Worm (Caenorhabditis elegans): Measurements from ENCODE around the gene unc-7.
A peak's percentile ranks its signal among the peaks of the same experiment; 100 is the strongest.

The unc-7 gene

DNA sequence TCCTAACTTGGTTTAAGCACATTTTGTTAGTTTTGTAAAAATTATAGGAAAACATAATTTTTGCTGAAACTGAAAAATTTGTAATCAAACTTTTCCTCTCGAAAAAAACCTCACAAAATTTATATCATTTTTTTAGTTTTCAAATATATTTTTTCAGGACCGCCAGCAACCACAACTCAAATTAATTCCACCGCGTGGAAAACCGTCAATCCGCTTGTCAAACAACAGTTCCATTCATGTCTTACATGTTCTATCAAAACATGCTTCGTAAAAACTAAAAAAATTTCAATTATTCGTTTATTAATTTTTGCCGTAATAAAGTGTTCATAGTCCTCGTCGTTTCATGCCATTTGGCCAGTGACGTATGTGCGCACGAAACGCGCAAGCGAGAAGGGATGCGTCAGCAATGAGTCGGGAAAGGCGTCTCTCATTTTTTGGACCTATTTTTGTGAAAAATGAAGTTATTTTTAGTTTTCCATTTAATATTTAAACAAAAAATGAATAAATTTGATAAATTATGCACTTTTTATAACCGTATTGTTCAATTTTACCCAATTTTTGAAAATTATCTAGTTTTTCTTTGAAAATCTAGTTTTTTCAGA is 25.9 kb upstream of the unc-7 start, which contains the start of gene ucr-2.2 (continued):
- TF ChIP-seq vab-15 (tag; optimal IDR thresholded peaks at IDR 0.05) (no peak), nhr-47 (tag; optimal IDR thresholded peaks at IDR 0.05) (peak; percentile 88), nhr-11 (tag; optimal IDR thresholded peaks at IDR 0.05) (peak; percentile 5), ces-1 (GFP tag; optimal IDR thresholded peaks at IDR 0.05) (no peak), ceh-63 (GFP tag; optimal IDR thresholded peaks at IDR 0.05) (no peak), fkh-8 (tag; optimal IDR thresholded peaks at IDR 0.05) (peak; percentile 87), elt-2 (tag; optimal IDR thresholded peaks at IDR 0.05) (peak; percentile 69), dpl-1 (GFP tag; optimal IDR thresholded peaks at IDR 0.05) (peak; percentile 62 to 80 (median 79)), ceh-88 (GFP tag; IDR thresholded peaks at IDR 0.05) (peak; percentile 69), nhr-84 (tag; optimal IDR thresholded peaks at IDR 0.05) (no peak), ztf-4 (tag; optimal IDR thresholded peaks at IDR 0.05) (peak; percentile 64), snu-23 (GFP tag; optimal IDR thresholded peaks at IDR 0.05) (peak; percentile 91), unc-30 (tag; optimal IDR thresholded peaks at IDR 0.05) (no peak), pax-3 (tag; optimal IDR thresholded peaks at IDR 0.05) (peak; percentile 47), lin-39 (tag; optimal IDR thresholded peaks at IDR 0.05) (peak; percentile 76), aha-1 (tag; optimal IDR thresholded peaks at IDR 0.05) (peak; percentile 52)

DNA sequence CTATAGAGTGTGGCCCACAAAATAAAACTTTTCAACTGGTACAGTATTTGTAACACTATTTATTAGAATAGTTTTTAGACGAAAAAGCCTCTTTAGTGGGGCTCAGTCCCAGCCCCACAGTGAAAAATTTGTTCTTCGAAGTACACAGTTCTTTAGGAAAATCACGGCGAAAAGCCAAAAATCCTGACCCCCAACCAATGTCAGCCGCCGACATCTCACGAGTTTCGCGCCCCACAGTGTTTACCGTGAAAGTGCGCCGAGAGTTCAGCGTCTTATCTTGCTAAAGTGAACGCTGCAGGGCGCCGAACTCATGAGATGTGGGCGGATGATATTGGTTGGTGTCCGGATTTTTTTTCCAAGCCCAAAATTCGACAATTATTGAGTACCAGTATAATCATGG is 23.4 kb upstream of the unc-7 start:
- TF ChIP-seq sptf-1 (tag; optimal IDR thresholded peaks at IDR 0.05) (no peak), nhr-237 (tag; optimal IDR thresholded peaks at IDR 0.05) (no peak), ama-1 (optimal IDR thresholded peaks at IDR 0.05) (no peak), elt-2 (tag; optimal IDR thresholded peaks at IDR 0.05) (peak; percentile 13), ets-5 (GFP tag; IDR thresholded peaks at IDR 0.05) (no peak), snpc-4 (tag; optimal IDR thresholded peaks at IDR 0.05) (peak; percentile 87), mep-1 (tag; optimal IDR thresholded peaks at IDR 0.05) (no peak)

DNA sequence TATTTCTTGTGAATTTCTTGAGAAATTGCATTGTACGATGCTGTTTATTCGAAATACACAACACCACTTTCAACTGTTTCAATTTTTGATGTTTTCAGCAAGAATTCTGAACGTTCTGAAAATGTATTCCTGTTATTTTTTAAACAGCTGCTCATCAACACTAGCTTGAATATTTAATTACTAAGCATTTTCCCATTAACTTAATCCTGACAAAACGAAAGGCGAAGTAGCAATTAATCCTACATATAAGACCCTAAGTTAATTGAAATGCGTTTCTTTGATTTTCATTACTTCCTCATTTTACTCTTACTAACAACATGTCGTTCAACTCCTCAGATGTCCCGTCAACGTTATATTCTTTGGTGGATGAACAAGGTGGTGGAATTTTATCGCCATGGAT is 20.9 kb upstream of the unc-7 start, which contains the start of gene ocr-3:
TSS of gene ocr-3 (plus strand) at position 301 of the 400 bp plus-strand sequence.
- peak; percentile 26 for TF ChIP-seq nhr-85 (tag)
- no peak for TF ChIP-seq lin-14 (GFP tag; optimal IDR thresholded peaks at IDR 0.05)

DNA sequence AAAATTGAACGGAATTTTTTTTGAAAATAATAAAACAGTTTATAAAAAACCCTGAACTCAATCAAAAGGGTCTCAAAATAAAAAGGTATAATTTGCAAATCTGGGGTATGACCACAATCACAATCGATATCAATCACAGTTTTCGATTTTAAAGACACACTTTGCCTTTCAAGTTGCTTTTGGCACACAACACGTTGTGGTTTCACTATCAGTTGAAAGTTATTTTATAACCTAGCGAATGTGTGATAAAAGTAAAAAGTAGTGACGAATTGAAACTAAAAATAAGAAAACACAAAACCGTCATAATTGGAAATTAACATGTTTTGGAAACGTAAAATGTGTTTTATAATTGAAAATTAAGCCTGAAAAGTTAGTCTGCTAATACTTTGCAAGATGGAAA is 20.2 kb upstream of the unc-7 start:
- TF ChIP-seq elt-2 (tag; optimal IDR thresholded peaks at IDR 0.05) (peak; percentile 46), unc-62 (GFP tag; optimal IDR thresholded peaks at IDR 0.05) (no peak), zip-4 (GFP tag; optimal IDR thresholded peaks at IDR 0.05) (no peak), lin-13 (GFP tag; optimal IDR thresholded peaks at IDR 0.05) (no peak)

DNA sequence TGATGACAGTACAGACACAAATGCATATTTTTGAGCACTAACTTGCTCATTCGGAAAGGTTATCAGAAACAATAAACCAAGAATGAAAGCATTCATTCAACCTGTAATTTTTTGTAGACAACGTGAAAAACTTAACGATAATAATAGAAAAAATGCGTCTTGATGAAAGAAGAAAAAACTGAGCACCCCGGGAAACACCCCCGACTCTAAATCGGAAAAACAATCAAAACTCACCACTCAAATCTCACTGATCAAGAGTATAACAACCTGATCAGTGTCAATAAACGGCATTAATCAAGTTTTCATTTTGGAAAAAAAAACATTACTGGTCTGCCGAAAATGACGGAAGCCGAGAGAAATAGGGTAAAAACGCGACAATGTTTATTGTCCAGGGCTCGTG is 18.6 kb upstream of the unc-7 start, which contains the start of gene T10B10.8:
TSS of gene T10B10.8 (minus strand) at position 101 of the 400 bp plus-strand sequence.
- no peak for TF ChIP-seq unc-130 (tag; optimal IDR thresholded peaks at IDR 0.05)
- TF ChIP-seq C16A3.4 (tag; optimal IDR thresholded peaks at IDR 0.05) = no peak
- TF ChIP-seq lir-3 (tag; optimal IDR thresholded peaks at IDR 0.05; ENCODE audit: poor library complexity) = no peak

DNA sequence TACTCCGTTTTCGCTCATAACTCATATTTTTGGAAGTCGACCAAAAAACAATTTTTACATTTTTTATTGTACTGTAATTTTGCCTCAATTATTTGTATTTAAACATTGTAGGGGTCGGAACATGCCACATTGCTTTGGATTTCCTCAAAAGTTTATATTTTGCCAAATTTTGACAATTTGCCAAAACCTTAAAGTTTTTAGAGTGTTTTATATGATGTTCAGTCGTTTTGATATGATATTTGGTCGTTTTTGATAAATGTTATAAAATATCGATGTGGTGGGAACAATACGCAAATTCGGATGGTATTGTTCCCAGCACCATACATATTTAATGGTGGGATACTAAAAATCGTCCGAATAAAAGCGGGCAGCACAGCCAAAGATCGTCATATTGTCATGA is 16.6 kb upstream of the unc-7 start, which contains the start of gene T10B10.9:
TSS of gene T10B10.9 (plus strand) at position 301 of the 400 bp plus-strand sequence.
- no peak for TF ChIP-seq ceh-63 (GFP tag; optimal IDR thresholded peaks at IDR 0.05)
- TF ChIP-seq vab-15 (tag; optimal IDR thresholded peaks at IDR 0.05) = no peak

DNA sequence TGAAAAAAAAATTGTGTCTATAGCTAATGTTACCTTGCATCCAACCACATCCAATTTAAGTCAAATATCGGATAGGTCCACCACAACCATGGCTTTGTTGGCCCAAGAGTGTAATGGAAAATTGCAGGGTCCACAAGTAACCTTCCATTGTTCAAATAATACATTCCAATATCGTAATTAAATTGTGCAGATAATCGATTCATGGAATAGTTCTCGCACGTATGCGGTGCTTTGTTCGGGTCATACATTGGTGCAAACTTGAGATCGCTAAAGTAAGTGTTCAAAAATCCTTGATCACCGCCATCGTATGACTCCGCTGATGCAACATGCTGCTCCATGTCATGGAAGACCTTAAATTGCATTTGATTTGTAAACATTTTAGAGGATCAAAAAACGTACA is 15.6 kb upstream of the unc-7 start:
- TF ChIP-seq nhr-19 (GFP tag; conservative IDR thresholded peaks at IDR 0.05) = no peak
- TF ChIP-seq efl-1 (optimal IDR thresholded peaks at IDR 0.05) = no peak
- peak in 1 of 2 experiments; percentile 9 for TF ChIP-seq efl-1 (GFP tag; optimal IDR thresholded peaks at IDR 0.05 in 1 of 2)
- TF ChIP-seq mab-9 (GFP tag; IDR thresholded peaks at IDR 0.05) = no peak
- no peak for TF ChIP-seq sup-37 (GFP tag; optimal IDR thresholded peaks at IDR 0.05)
- no peak for TF ChIP-seq nhr-12 (tag; optimal IDR thresholded peaks at IDR 0.05)
